Worm (Caenorhabditis elegans) whole organism, mixed stage, embryonic: Measurements from ENCODE around the gene ooc-3.

Source experiments
- M03D4.4 ChIP-seq: sonication (generic microtip); optimal IDR thresholded peaks from 2 replicates; lab custom pipeline; 2017; ENCODE audit warnings: mild to moderate bottlenecking, missing genetic modification characterization, missing compliant biosample characterization
- blmp-1 ChIP-seq: fragments of 150-350 bp; optimal IDR thresholded peaks from 2 replicates; lab custom pipeline; 2014; ENCODE audit warnings: missing biosample characterization, missing genetic modification characterization
- ceh-39 ChIP-seq: fragments of 150-350 bp; optimal IDR thresholded peaks from 2 replicates; lab custom pipeline; 2014; ENCODE audit warnings: missing biosample characterization, missing genetic modification characterization
- ceh-43 ChIP-seq: fragments of 200-800 bp; sonication (Bioruptor generic); optimal IDR thresholded peaks from 2 replicates; lab custom pipeline; 2018; ENCODE audit warnings: mild to moderate bottlenecking, missing genetic modification characterization, moderate library complexity, missing compliant biosample characterization
- ceh-83 ChIP-seq: fragments of 200-800 bp; sonication (Bioruptor generic); optimal IDR thresholded peaks from 2 replicates; lab custom pipeline; 2018; ENCODE audit warnings: mild to moderate bottlenecking, missing genetic modification characterization, missing compliant biosample characterization
- cnd-1 ChIP-seq: fragments of 200-800 bp; sonication (Bioruptor generic); optimal IDR thresholded peaks from 2 replicates; lab custom pipeline; 2018; ENCODE audit warnings: mild to moderate bottlenecking, missing genetic modification characterization, missing compliant biosample characterization
- drap-1 ChIP-seq: fragments of 200-800 bp; sonication (Bioruptor generic); optimal IDR thresholded peaks from 3 replicates; lab custom pipeline; 2018; ENCODE audit warnings: mild to moderate bottlenecking, missing genetic modification characterization, missing compliant biosample characterization
- elt-1 ChIP-seq: sonication (generic microtip); optimal IDR thresholded peaks from 2 replicates; lab custom pipeline; 2017; ENCODE audit warnings: missing genetic modification characterization, mild to moderate bottlenecking, missing compliant biosample characterization, antibody characterized with exemption, moderate library complexity, borderline replicate concordance; ENCODE audit not compliant: insufficient read depth
- elt-3 ChIP-seq: fragments of 150-350 bp; optimal IDR thresholded peaks from 2 replicates; lab custom pipeline; 2014; ENCODE audit warnings: missing biosample characterization, missing genetic modification characterization
- flh-1 ChIP-seq: fragments of 200-800 bp; sonication (Bioruptor generic); optimal IDR thresholded peaks from 2 replicates; lab custom pipeline; 2018; ENCODE audit warnings: mild to moderate bottlenecking, missing genetic modification characterization, moderate library complexity, missing compliant biosample characterization
- ham-2 ChIP-seq: fragments of 200-800 bp; sonication (Bioruptor generic); optimal IDR thresholded peaks from 2 replicates; lab custom pipeline; 2018; ENCODE audit warnings: mild to moderate bottlenecking, missing genetic modification characterization, missing compliant biosample characterization
- hlh-1 ChIP-seq: fragments of 150-350 bp; optimal IDR thresholded peaks from 2 replicates; lab custom pipeline; 2014; ENCODE audit warnings: missing biosample characterization, missing genetic modification reagents, missing genetic modification characterization
- lin-13 ChIP-seq: fragments of 150-350 bp; optimal IDR thresholded peaks from 2 replicates; lab custom pipeline; 2014; ENCODE audit warnings: missing biosample characterization, missing genetic modification characterization
- lin-32 ChIP-seq: fragments of 200-800 bp; sonication (Bioruptor generic); optimal IDR thresholded peaks from 2 replicates; lab custom pipeline; 2018; ENCODE audit warnings: mild to moderate bottlenecking, missing genetic modification characterization, missing compliant biosample characterization
- mab-5 ChIP-seq: fragments of 150-350 bp; optimal IDR thresholded peaks from 2 replicates; lab custom pipeline; 2014; ENCODE audit warnings: missing biosample characterization, missing genetic modification characterization
- nhr-12 ChIP-seq: fragments of 150-350 bp; optimal IDR thresholded peaks from 2 replicates; lab custom pipeline; 2014; ENCODE audit warnings: missing biosample characterization, missing genetic modification characterization
- nhr-2 ChIP-seq: fragments of 150-350 bp; optimal IDR thresholded peaks from 2 replicates; lab custom pipeline; 2014; ENCODE audit warnings: missing biosample characterization, missing genetic modification characterization
- nhr-28 ChIP-seq: fragments of 150-350 bp; optimal IDR thresholded peaks from 2 replicates; lab custom pipeline; 2014; ENCODE audit warnings: missing biosample characterization, missing genetic modification characterization
- nhr-76 ChIP-seq: sonication (generic microtip); optimal IDR thresholded peaks from 2 replicates; lab custom pipeline; 2017; ENCODE audit warnings: missing biosample characterization, missing genetic modification characterization
- pha-4 ChIP-seq: fragments of 150-350 bp; optimal IDR thresholded peaks from 2 replicates; lab custom pipeline; 2018; ENCODE audit warnings: missing biosample characterization, missing genetic modification reagents, missing genetic modification characterization
- snpc-4 ChIP-seq: fragments of 150-350 bp; optimal IDR thresholded peaks from 2 replicates; lab custom pipeline; 2014; ENCODE audit warnings: missing biosample characterization, missing genetic modification characterization
- sptf-1 ChIP-seq: sonication (generic microtip); optimal IDR thresholded peaks from 2 replicates; lab custom pipeline; 2017; ENCODE audit warnings: mild to moderate bottlenecking, missing genetic modification characterization, moderate library complexity, missing compliant biosample characterization
- tbx-8 ChIP-seq: fragments of 200-800 bp; sonication (Bioruptor generic); optimal IDR thresholded peaks from 2 replicates; lab custom pipeline; 2018; ENCODE audit warnings: mild to moderate bottlenecking, missing genetic modification characterization, moderate library complexity, missing compliant biosample characterization
- unc-120 ChIP-seq: sonication (generic microtip); optimal IDR thresholded peaks from 2 replicates; lab custom pipeline; 2017; ENCODE audit warnings: missing genetic modification characterization, missing compliant biosample characterization; ENCODE audit not compliant: poor library complexity, severe bottlenecking
- unc-39 ChIP-seq: fragments of 150-350 bp; optimal IDR thresholded peaks from 2 replicates; lab custom pipeline; 2014; ENCODE audit warnings: missing biosample characterization, missing genetic modification characterization
- unc-62 ChIP-seq: fragments of 150-350 bp; optimal IDR thresholded peaks from 2 replicates; lab custom pipeline; 2014; ENCODE audit warnings: missing biosample characterization, missing genetic modification reagents, missing genetic modification characterization
- zip-8 ChIP-seq: fragments of 150-350 bp; optimal IDR thresholded peaks from 2 replicates; lab custom pipeline; 2014; ENCODE audit warnings: missing biosample characterization, missing genetic modification characterization

ooc-3 gene

DNA sequence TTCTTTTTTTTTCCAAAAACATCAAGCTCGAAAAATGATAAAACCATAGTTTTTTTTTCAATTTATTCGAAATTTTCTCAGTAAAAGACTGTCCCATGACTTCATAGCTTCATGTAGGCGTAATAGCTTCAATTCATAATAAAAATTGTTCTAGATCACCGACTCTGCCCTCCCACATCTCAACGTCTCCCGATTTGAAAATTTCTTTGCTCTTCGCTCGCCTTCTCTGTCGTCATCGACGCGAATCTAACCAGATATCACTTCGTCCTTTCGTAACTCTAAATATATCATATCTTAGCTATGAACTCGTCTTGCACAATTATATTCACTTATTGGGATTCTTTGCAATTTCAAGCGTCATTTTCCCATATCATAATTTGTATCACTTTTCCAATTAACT, 19.7 kb upstream of the ooc-3 start, which contains the start of gene srh-44:
srh-44 (plus strand) TSS at position 301 of the 400 bp plus-strand sequence.
- TF ChIP-seq lin-32 (GFP tag; lab: Kevin White, UChicago), result no peak
- TF ChIP-seq flh-1 (GFP tag; lab: Kevin White, UChicago), result no peak
- no peak for TF ChIP-seq nhr-28
- TF ChIP-seq ceh-39, result no peak
- no peak for TF ChIP-seq ceh-83
- TF ChIP-seq mab-5 (tag; lab: Kevin White, UChicago), result no peak
- no peak for TF ChIP-seq lin-13

DNA sequence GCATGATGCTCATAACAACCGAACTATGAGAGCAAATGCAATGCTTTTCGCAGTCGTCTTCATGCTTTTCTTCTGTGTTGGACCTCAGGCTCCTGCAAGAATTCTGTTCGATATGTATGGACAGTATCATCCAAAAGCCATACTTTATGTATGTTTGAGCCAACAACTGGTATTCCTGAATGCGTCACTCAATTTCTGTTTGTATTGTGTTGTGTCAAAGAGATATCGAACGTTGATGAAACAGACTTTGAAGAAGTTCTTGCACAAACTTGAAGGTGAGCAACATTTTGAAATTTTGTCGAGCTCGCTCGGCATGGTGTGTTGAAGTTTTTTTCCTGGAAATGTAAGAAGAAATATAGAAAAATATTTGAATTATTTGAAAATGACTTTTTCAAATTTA, 17.8 kb upstream of the ooc-3 start:
- TF ChIP-seq unc-39 (no peak), nhr-2 (no peak), ceh-39 (no peak), blmp-1 (tag; lab: Kevin White, UChicago) (no peak)

DNA sequence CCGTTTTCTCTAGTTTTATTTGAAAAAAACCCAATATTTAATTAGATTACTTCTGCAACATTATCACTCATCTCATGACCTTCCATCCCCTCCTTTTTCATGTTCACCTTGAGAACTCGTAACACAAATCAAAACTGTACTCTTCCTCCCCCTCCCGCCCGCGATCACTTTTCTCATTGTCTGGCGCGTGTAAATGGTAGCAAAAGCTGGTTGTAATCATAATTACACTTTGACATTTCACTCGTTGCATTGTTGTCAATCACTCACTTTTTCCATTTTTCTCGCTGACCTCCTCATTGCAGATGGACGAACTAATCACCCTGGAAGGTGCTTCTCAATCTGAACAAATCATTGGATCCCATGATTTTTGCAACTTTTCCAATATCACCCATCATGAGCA, 15.3 kb upstream of the ooc-3 start, which contains the start of gene npr-41:
npr-41 (plus strand) TSS at position 301 of the 400 bp plus-strand sequence.
- TF ChIP-seq cnd-1 (tag; lab: Kevin White, UChicago), result no peak
- TF ChIP-seq lin-32 (GFP tag; lab: Kevin White, UChicago), result no peak
- TF ChIP-seq unc-62 (GFP tag; lab: Kevin White, UChicago), result no peak
- TF ChIP-seq flh-1 (GFP tag; lab: Kevin White, UChicago), result no peak
- TF ChIP-seq nhr-28, result no peak
- TF ChIP-seq ceh-43 (GFP tag; lab: Kevin White, UChicago), result no peak
- TF ChIP-seq hlh-1 (tag; lab: Kevin White, UChicago), result no peak
- TF ChIP-seq nhr-76 (tag; lab: Kevin White, UChicago), result no peak
- TF ChIP-seq M03D4.4 (tag; lab: Kevin White, UChicago), result no peak

DNA sequence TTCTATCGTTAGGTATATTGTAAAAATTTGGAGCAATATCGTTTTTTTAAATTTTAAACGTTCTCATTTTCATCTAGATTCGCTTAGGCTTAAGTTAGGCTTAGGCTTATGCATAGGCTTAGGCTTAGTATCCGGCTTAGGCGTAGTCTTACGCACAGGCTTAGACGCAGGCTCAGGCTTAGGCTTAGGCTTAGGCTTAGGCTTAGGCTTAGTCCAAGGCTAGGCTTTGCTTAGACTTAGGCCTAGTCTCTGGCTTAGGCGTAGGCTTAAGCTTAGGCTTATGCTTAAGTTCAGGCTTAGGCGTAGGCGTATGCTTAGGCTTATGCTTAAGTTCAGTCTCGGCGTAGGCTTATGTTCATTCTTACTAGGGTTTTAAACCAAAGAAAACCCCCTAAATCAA, 8.6 kb upstream of the ooc-3 start:
- TF ChIP-seq unc-120 (tag; lab: Kevin White, UChicago) (no peak), tbx-8 (GFP tag; lab: Kevin White, UChicago) (no peak), ham-2 (peak; percentile 23), snpc-4 (tag; lab: Kevin White, UChicago) (no peak), lin-32 (GFP tag; lab: Kevin White, UChicago) (no peak), ceh-39 (no peak), sptf-1 (peak; percentile 23)

DNA sequence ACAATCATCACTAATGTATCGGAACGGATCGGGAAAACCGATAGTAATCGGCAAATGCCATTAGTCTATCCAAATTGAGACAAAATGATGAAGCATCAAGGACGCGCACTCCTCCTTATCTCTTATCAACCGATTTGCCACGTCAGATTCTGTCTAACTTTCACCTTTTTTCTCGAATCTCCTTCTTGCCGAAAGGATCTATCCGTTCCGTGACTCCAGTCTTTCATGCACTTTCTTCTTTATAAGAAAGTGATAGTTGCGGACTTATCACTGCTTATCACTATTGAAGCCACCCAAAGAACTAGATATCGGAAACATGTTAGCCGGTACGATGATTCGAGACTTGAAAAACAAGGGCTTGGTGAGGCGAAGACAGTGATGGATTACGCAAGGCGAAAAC, 6.8 kb upstream of the ooc-3 start:
- TF ChIP-seq elt-1 (tag; lab: Kevin White, UChicago) (peak; percentile 35), ham-2 (peak; percentile 59), hlh-1 (tag; lab: Kevin White, UChicago) (no peak), elt-3 (tag; lab: Kevin White, UChicago) (peak; percentile 93), blmp-1 (tag; lab: Kevin White, UChicago) (peak; percentile 91)

DNA sequence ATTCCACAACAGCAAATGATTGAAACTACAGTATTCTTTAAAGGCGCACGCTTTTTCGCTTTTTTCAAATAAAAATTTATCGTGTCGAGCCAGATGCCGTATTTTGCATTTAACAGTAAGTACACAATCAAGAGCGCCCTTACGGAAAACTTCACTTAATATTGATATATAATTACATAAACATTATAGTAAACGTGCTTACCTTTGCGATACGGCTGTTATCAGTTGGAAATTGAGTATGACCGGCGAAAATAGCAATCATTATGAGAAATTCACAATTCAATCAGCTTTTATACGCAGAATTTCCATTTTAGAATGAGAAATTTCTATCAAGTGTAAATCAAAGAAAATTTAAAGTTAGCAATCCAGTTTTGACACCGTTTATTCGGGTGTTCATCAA, 5.1 kb upstream of the ooc-3 start, which contains the start of gene B0334.20:
B0334.20 (minus strand) TSS at position 262 of the 400 bp plus-strand sequence.
- TF ChIP-seq unc-39, result no peak

DNA sequence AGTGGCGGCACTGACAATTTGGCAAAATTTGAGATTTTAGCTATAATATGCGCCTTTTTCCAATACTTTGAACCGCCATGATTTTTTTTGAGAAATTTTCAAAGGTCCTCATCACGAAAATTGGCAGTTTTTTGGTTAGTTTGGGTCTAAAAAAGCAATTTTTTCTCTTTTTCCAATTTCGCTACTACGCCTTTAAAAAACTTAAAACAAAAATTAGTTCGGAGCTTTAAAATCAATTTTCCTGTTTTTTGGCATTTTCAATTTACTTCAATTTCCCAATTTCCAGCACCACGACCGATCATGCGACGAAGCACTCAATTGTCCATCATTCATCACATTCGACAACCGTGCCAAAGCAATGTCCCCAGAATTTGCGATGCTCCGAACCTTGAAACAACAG, 2.2 kb upstream of the ooc-3 start, which contains the start of gene B0334.5:
B0334.5 (plus strand) TSS at position 301 of the 400 bp plus-strand sequence.
- no peak for TF ChIP-seq flh-1 (GFP tag; lab: Kevin White, UChicago)
- TF ChIP-seq drap-1 (GFP tag; lab: Kevin White, UChicago), result no peak
- TF ChIP-seq nhr-12 (tag; lab: Kevin White, UChicago), result no peak
- no peak for TF ChIP-seq lin-13
- no peak for TF ChIP-seq zip-8
- no peak for TF ChIP-seq nhr-2
- no peak for TF ChIP-seq lin-32 (GFP tag; lab: Kevin White, UChicago)
- TF ChIP-seq pha-4, result no peak

DNA sequence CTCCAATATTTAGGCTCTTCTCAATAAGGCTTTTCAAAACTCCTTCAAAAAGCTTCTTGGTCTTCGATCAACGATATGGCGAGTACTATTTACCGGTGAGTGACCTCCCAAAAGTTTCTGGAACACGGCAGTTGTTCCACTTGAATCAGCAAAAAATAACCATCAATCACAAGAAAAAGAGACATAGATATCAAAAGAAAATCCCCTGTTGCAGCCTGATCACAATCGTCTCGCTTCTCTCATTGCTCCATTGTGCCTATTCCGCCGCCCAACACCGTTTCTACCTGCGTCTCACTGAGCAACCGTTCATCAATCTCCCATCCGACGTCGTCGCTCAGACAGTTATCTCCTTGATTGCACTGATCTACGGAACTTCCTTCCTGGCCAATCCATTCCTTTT, 1.6 kb upstream of the ooc-3 start, which contains the start of gene emc-5:
emc-5 (plus strand) TSS at position 14 of the 400 bp plus-strand sequence.
- TF ChIP-seq nhr-28 (no peak), unc-62 (GFP tag; lab: Kevin White, UChicago) (peak; percentile 49), cnd-1 (tag; lab: Kevin White, UChicago) (no peak), hlh-1 (tag; lab: Kevin White, UChicago) (peak; percentile 66), unc-120 (tag; lab: Kevin White, UChicago) (peak; percentile 57)
